Fruit fly (Drosophila melanogaster) whole organism, embryonic: ENCODE measurements around the gene na.
A peak's percentile ranks its signal among the peaks of the same experiment; 100 is the strongest.

Experiments used
- Aef1 ChIP-seq: fragments of 200-800 bp; sonication (Bioruptor generic); IDR thresholded peaks from 3 replicates; pipeline ENCODE4 v1.3.6; 2022; ENCODE audit warnings: missing biosample characterization, missing genetic modification characterization
- Bdp1 ChIP-seq: fragments of 200-800 bp; sonication (Bioruptor generic); optimal IDR thresholded peaks from 3 replicates; lab custom pipeline; 2016; ENCODE audit warnings: missing biosample characterization, missing genetic modification characterization
- CG10321 ChIP-seq: fragments of 200-800 bp; sonication (Bioruptor generic); IDR thresholded peaks from 2 replicates; pipeline ENCODE4 v1.3.6; 2022; ENCODE audit warnings: missing biosample characterization, missing genetic modification characterization
- CG10543 ChIP-seq: fragments of 200-800 bp; sonication (Bioruptor generic); optimal IDR thresholded peaks from 3 replicates; lab custom pipeline; 2017; ENCODE audit warnings: missing biosample characterization, mild to moderate bottlenecking, missing genetic modification characterization, moderate library complexity
- CG10979 ChIP-seq: fragments of 200-800 bp; sonication (Bioruptor generic); optimal IDR thresholded peaks from 2 replicates; lab custom pipeline; 2018; ENCODE audit warnings: missing biosample characterization, mild to moderate bottlenecking, missing genetic modification characterization, moderate library complexity
- CG12155 ChIP-seq: fragments of 200-800 bp; sonication (Bioruptor generic); optimal IDR thresholded peaks from 3 replicates; lab custom pipeline; 2016; ENCODE audit warnings: missing biosample characterization, missing genetic modification characterization
- CG12391 ChIP-seq: fragments of 200-800 bp; sonication (Bioruptor generic); optimal IDR thresholded peaks from 3 replicates; lab custom pipeline; 2018; ENCODE audit warnings: missing biosample characterization, mild to moderate bottlenecking, missing genetic modification characterization, moderate library complexity
- CG14014 ChIP-seq: fragments of 200-800 bp; sonication (Bioruptor generic); IDR thresholded peaks from 2 replicates; pipeline ENCODE4 v1.3.6; 2022; ENCODE audit warnings: missing biosample characterization, missing genetic modification characterization
- CG14441 ChIP-seq: fragments of 200-800 bp; sonication (Bioruptor generic); IDR thresholded peaks from 2 replicates; pipeline ENCODE4 v1.3.6; 2022; ENCODE audit warnings: missing biosample characterization, missing genetic modification characterization
- CG1832 ChIP-seq: fragments of 200-800 bp; sonication (Bioruptor generic); optimal IDR thresholded peaks from 2 replicates; lab custom pipeline; 2017; ENCODE audit warnings: missing biosample characterization, mild to moderate bottlenecking, missing genetic modification characterization, inconsistent platforms
- CG18599 ChIP-seq: fragments of 200-800 bp; sonication (Bioruptor generic); optimal IDR thresholded peaks from 3 replicates; lab custom pipeline; 2017; ENCODE audit warnings: missing biosample characterization, missing genetic modification characterization, mild to moderate bottlenecking, moderate library complexity, missing genetic modification reagents
- CG2120 ChIP-seq: fragments of 200-800 bp; sonication (Bioruptor generic); optimal IDR thresholded peaks from 3 replicates; lab custom pipeline; 2016; ENCODE audit warnings: missing biosample characterization, missing genetic modification characterization
- CG2199 ChIP-seq: fragments of 200-800 bp; sonication (Bioruptor generic); IDR thresholded peaks from 3 replicates; pipeline ENCODE4 v1.3.6; 2022; ENCODE audit warnings: missing biosample characterization, missing genetic modification characterization
- CG2712 ChIP-seq: fragments of 200-800 bp; optimal IDR thresholded peaks from 3 replicates; lab custom pipeline; 2019; ENCODE audit warnings: missing biosample characterization, mild to moderate bottlenecking, missing genetic modification characterization, moderate library complexity
- CG2889 ChIP-seq: fragments of 200-800 bp; sonication (Bioruptor generic); IDR thresholded peaks from 3 replicates; pipeline ENCODE4 v1.3.6; 2022; ENCODE audit warnings: missing biosample characterization, missing genetic modification characterization
- CG31365 ChIP-seq: fragments of 200-800 bp; sonication (Bioruptor generic); optimal IDR thresholded peaks from 2 replicates; lab custom pipeline; 2018; ENCODE audit warnings: missing biosample characterization, mild to moderate bottlenecking, missing genetic modification characterization
- CG31441 ChIP-seq: fragments of 200-800 bp; sonication (Bioruptor generic); IDR thresholded peaks from 2 replicates; pipeline ENCODE4 v1.3.6; 2022; ENCODE audit warnings: missing biosample characterization, missing genetic modification characterization
- CG3995 ChIP-seq: fragments of 200-800 bp; sonication (Bioruptor generic); optimal IDR thresholded peaks from 3 replicates; lab custom pipeline; 2016; ENCODE audit warnings: missing biosample characterization, missing genetic modification characterization
- CG43689 ChIP-seq: fragments of 200-800 bp; sonication (Bioruptor generic); IDR thresholded peaks from 2 replicates; pipeline ENCODE4 v1.3.6; 2022; ENCODE audit warnings: missing biosample characterization, missing genetic modification characterization
- CG6689 ChIP-seq: fragments of 200-800 bp; sonication (Bioruptor generic); IDR thresholded peaks from 2 replicates; pipeline ENCODE4 v1.3.6; 2022; ENCODE audit warnings: missing biosample characterization, missing genetic modification characterization
- CG7839 ChIP-seq: fragments of 200-800 bp; sonication (Bioruptor generic); optimal IDR thresholded peaks from 3 replicates; lab custom pipeline; 2018; ENCODE audit warnings: missing biosample characterization, mild to moderate bottlenecking, missing genetic modification characterization, moderate library complexity
- D19B ChIP-seq: fragments of 200-800 bp; sonication (Bioruptor generic); optimal IDR thresholded peaks from 2 replicates; lab custom pipeline; 2017; ENCODE audit warnings: missing biosample characterization, mild to moderate bottlenecking, missing genetic modification characterization
- Dip2 ChIP-seq: fragments of 200-800 bp; sonication (Bioruptor generic); IDR thresholded peaks from 2 replicates; pipeline ENCODE4 v1.3.6; 2022; ENCODE audit warnings: missing biosample characterization, missing genetic modification characterization
- Dll ChIP-seq: fragments of 200-800 bp; sonication (Bioruptor generic); IDR thresholded peaks from 4 replicates; pipeline ENCODE4 v1.3.6; 2022; ENCODE audit warnings: missing biosample characterization, missing genetic modification characterization; ENCODE audit not compliant: partially characterized antibody
- Eip74EF ChIP-seq, 2 experiments: fragments of 200-800 bp in 1 of 2; fragments of >200 bp in 1 of 2; sonication (Bioruptor generic) in 1 of 2; optimal IDR thresholded peaks; 2 replicates each; lab custom pipeline; 2017 to 2019; ENCODE audit warnings: missing biosample characterization in 2 of 2, missing genetic modification characterization in 2 of 2, mild to moderate bottlenecking in 1 of 2, moderate library complexity in 1 of 2
- Gug ChIP-seq: fragments of 200-800 bp; sonication (Bioruptor generic); IDR thresholded peaks from 4 replicates; pipeline ENCODE4 v1.3.6; 2022; ENCODE audit warnings: missing biosample characterization, missing genetic modification characterization
- H15 ChIP-seq: fragments of 200-800 bp; sonication (Bioruptor generic); IDR thresholded peaks from 3 replicates; pipeline ENCODE4 v1.3.6; 2022; ENCODE audit warnings: missing biosample characterization, missing genetic modification characterization
- HLH3B ChIP-seq: fragments of 200-800 bp; sonication (Bioruptor generic); IDR thresholded peaks from 2 replicates; pipeline ENCODE4 v1.3.6; 2022; ENCODE audit warnings: missing biosample characterization, missing genetic modification characterization
- Lhr ChIP-seq: fragments of 200-800 bp; sonication (Bioruptor generic); optimal IDR thresholded peaks from 3 replicates; lab custom pipeline; 2017; ENCODE audit warnings: mild to moderate bottlenecking, missing biosample characterization, missing genetic modification reagents, missing genetic modification characterization
- Nf-YA ChIP-seq: fragments of 200-800 bp; sonication (Bioruptor generic); IDR thresholded peaks from 2 replicates; pipeline ENCODE4 v1.3.6; 2022; ENCODE audit warnings: missing biosample characterization, missing genetic modification characterization
- Nf-YB ChIP-seq: fragments of 200-800 bp; sonication (Bioruptor generic); optimal IDR thresholded peaks from 3 replicates; lab custom pipeline; 2019; ENCODE audit warnings: missing biosample characterization, mild to moderate bottlenecking, missing genetic modification characterization, moderate library complexity
- PHDP ChIP-seq: fragments of 200-800 bp; sonication (Bioruptor generic); optimal IDR thresholded peaks from 3 replicates; lab custom pipeline; 2018; ENCODE audit warnings: missing biosample characterization, mild to moderate bottlenecking, missing genetic modification characterization, moderate library complexity
- Ravus ChIP-seq: fragments of 200-800 bp; sonication (Bioruptor generic); IDR thresholded peaks from 2 replicates; pipeline ENCODE4 v1.3.6; 2022; ENCODE audit warnings: missing biosample characterization, missing genetic modification characterization
- Sin3A ChIP-seq: fragments of >200 bp; optimal IDR thresholded peaks from 2 replicates; lab custom pipeline; 2018
- Six4 ChIP-seq: fragments of 200-800 bp; sonication (Bioruptor generic); optimal IDR thresholded peaks from 2 replicates; lab custom pipeline; 2016; ENCODE audit warnings: missing biosample characterization, missing genetic modification characterization
- aop ChIP-seq: fragments of 200-800 bp; sonication (Bioruptor generic); IDR thresholded peaks from 2 replicates; pipeline ENCODE4 v1.3.6; 2022; ENCODE audit warnings: missing biosample characterization, missing genetic modification characterization
- cg ChIP-seq: fragments of 200-800 bp; sonication (Bioruptor generic); optimal IDR thresholded peaks from 3 replicates; lab custom pipeline; 2019; ENCODE audit warnings: missing biosample characterization, mild to moderate bottlenecking, missing genetic modification characterization, moderate library complexity
- chinmo ChIP-seq: fragments of 200-800 bp; sonication (Bioruptor generic); IDR thresholded peaks from 4 replicates; pipeline ENCODE4 v1.3.6; 2022; ENCODE audit warnings: missing biosample characterization, missing genetic modification characterization; ENCODE audit not compliant: partially characterized antibody
- nom ChIP-seq: fragments of 200-800 bp; sonication (Bioruptor generic); optimal IDR thresholded peaks from 2 replicates; lab custom pipeline; 2017; ENCODE audit warnings: missing biosample characterization, missing genetic modification characterization, mild to moderate bottlenecking, moderate library complexity, missing genetic modification reagents
- scrt ChIP-seq: fragments of 200-800 bp; sonication (Bioruptor generic); optimal IDR thresholded peaks from 2 replicates; lab custom pipeline; 2018; ENCODE audit warnings: missing biosample characterization, mild to moderate bottlenecking, missing genetic modification characterization, moderate library complexity
- sd ChIP-seq: fragments of 200-800 bp; sonication (Bioruptor generic); optimal IDR thresholded peaks from 3 replicates; lab custom pipeline; 2018; ENCODE audit warnings: missing biosample characterization, mild to moderate bottlenecking, missing genetic modification characterization, moderate library complexity
- seq ChIP-seq: fragments of 200-800 bp; sonication (Bioruptor generic); IDR thresholded peaks from 2 replicates; pipeline ENCODE4 v1.3.6; 2022; ENCODE audit warnings: missing biosample characterization, missing genetic modification characterization
- sqz ChIP-seq: fragments of 200-800 bp; sonication (Bioruptor generic); optimal IDR thresholded peaks from 3 replicates; lab custom pipeline; 2018; ENCODE audit warnings: missing biosample characterization, mild to moderate bottlenecking, missing genetic modification characterization
- sug ChIP-seq: fragments of 200-800 bp; optimal IDR thresholded peaks from 2 replicates; lab custom pipeline; 2019; ENCODE audit warnings: missing biosample characterization, mild to moderate bottlenecking, missing genetic modification characterization, moderate library complexity
- tin ChIP-seq: fragments of 200-800 bp; sonication (Bioruptor generic); optimal IDR thresholded peaks from 3 replicates; lab custom pipeline; 2016; ENCODE audit warnings: missing biosample characterization, missing genetic modification characterization
- ttk ChIP-seq: fragments of 200-800 bp; sonication (Bioruptor generic); IDR thresholded peaks from 2 replicates; pipeline ENCODE4 v2.1.2; 2022; ENCODE audit warnings: missing biosample characterization, missing genetic modification characterization
- twi ChIP-seq: fragments of 200-800 bp; optimal IDR thresholded peaks from 2 replicates; lab custom pipeline; 2019; ENCODE audit warnings: missing biosample characterization, mild to moderate bottlenecking, missing genetic modification characterization, moderate library complexity
- vfl ChIP-seq: fragments of 200-800 bp; sonication (Bioruptor generic); optimal IDR thresholded peaks from 2 replicates; lab custom pipeline; 2016; ENCODE audit warnings: missing biosample characterization, missing genetic modification characterization
- vnd ChIP-seq: fragments of 200-800 bp; sonication (Bioruptor generic); IDR thresholded peaks from 3 replicates; pipeline ENCODE4 v1.3.6; 2022; ENCODE audit warnings: missing biosample characterization, missing genetic modification characterization; ENCODE audit not compliant: partially characterized antibody
- zen2 ChIP-seq: fragments of 200-800 bp; sonication (Bioruptor generic); IDR thresholded peaks from 3 replicates; pipeline ENCODE4 v1.3.6; 2022; ENCODE audit warnings: missing biosample characterization, missing genetic modification characterization; ENCODE audit not compliant: partially characterized antibody

Gene na

dm6 chrX:14247035-14247786 lies 19.0 kb upstream of the na start, which contains the start of gene mud (continued):
- peak; percentile 86 for TF ChIP-seq Dip2 (GFP tag; lab: Robert Waterston, UW)
- TF ChIP-seq CG2889, result no peak
- no peak for TF ChIP-seq CG31441 (GFP tag; lab: Robert Waterston, UW)
- peak; percentile 28; the same call in 1 of the 3 replicates for TF ChIP-seq Aef1 (GFP tag; lab: Robert Waterston, UW)
- no peak for TF ChIP-seq sd (tag; lab: Kevin White, UChicago)
- no peak for TF ChIP-seq sug (tag; lab: Kevin White, UChicago)
- TF ChIP-seq CG2199 (GFP tag; lab: Robert Waterston, UW), result no peak
- TF ChIP-seq vfl (GFP tag; lab: Kevin White, UChicago), result no peak
- no peak; the same call in 3 of the 4 replicates for TF ChIP-seq Gug (GFP tag; lab: Robert Waterston, UW)
- 0 out of 2 replicates have a peak, but pooled peaks have one; percentile 36 for TF ChIP-seq CG6689
- peak; percentile 74 for TF ChIP-seq vnd (GFP tag; lab: Robert Waterston, UW)
- peak; percentile 26 for TF ChIP-seq CG2120 (GFP tag; lab: Kevin White, UChicago)
- TF ChIP-seq zen2, result 0 out of 3 replicates have a peak, but pooled peaks have one; percentile 13
- TF ChIP-seq CG7839 (tag; lab: Kevin White, UChicago), result no peak
- TF ChIP-seq CG31365 (tag; lab: Kevin White, UChicago), result no peak
- TF ChIP-seq scrt (GFP tag; lab: Kevin White, UChicago), result no peak
- TF ChIP-seq seq (GFP tag; lab: Robert Waterston, UW), result no peak
- TF ChIP-seq nom, result no peak
- peak; percentile 6 for TF ChIP-seq tin (GFP tag; lab: Kevin White, UChicago)
- TF ChIP-seq Nf-YA (GFP tag; lab: Robert Waterston, UW), result no peak
- peak; percentile 69 for TF ChIP-seq CG2712 (tag; lab: Kevin White, UChicago)
- TF ChIP-seq CG14014 (GFP tag; lab: Robert Waterston, UW), result no peak
- no peak for TF ChIP-seq CG1832 (GFP tag; lab: Kevin White, UChicago)
- TF ChIP-seq CG14441 (GFP tag; lab: Robert Waterston, UW), result peak; percentile 50; the same call in 1 of the 2 replicates
- TF ChIP-seq CG43689 (GFP tag; lab: Robert Waterston, UW), result no peak
- no peak for TF ChIP-seq CG10321 (GFP tag; lab: Robert Waterston, UW)
- peak; percentile 35 for TF ChIP-seq CG10979 (tag; lab: Kevin White, UChicago)
- TF ChIP-seq Sin3A (lab: Kevin White, UChicago), result peak; percentile 42
- no peak for TF ChIP-seq PHDP (tag; lab: Kevin White, UChicago)
- TF ChIP-seq CG12391 (tag; lab: Kevin White, UChicago), result peak; percentile 58
- TF ChIP-seq HLH3B (GFP tag; lab: Robert Waterston, UW), result no peak
- TF ChIP-seq cg, result no peak
- TF ChIP-seq twi (tag; lab: Kevin White, UChicago), result no peak
- no peak for TF ChIP-seq Eip74EF (GFP tag; optimal IDR thresholded peaks at IDR 0.05; lab: Kevin White, UChicago)
- no peak for TF ChIP-seq Six4 (GFP tag; lab: Kevin White, UChicago)
- TF ChIP-seq Nf-YB, result no peak
- TF ChIP-seq ttk (GFP tag; lab: Robert Waterston, UW), result peak; percentile 29; the same call in 1 of the 2 replicates
- TF ChIP-seq CG12155 (GFP tag; lab: Kevin White, UChicago), result no peak
- TF ChIP-seq CG10543 (GFP tag; lab: Kevin White, UChicago), result no peak
- TF ChIP-seq CG3995 (GFP tag; lab: Kevin White, UChicago), result no peak
- no peak for TF ChIP-seq Ravus (GFP tag; lab: Robert Waterston, UW)
- TF ChIP-seq Dll (GFP tag; lab: Robert Waterston, UW), result peak; percentile 67
- TF ChIP-seq Bdp1 (GFP tag; lab: Kevin White, UChicago), result no peak
- no peak for TF ChIP-seq CG18599 (GFP tag; lab: Kevin White, UChicago)
- no peak for TF ChIP-seq chinmo (GFP tag; lab: Robert Waterston, UW)
- no peak for TF ChIP-seq H15 (GFP tag; lab: Robert Waterston, UW)
- TF ChIP-seq aop (GFP tag; lab: Robert Waterston, UW), result no peak
- no peak for TF ChIP-seq Lhr
- no peak for TF ChIP-seq sqz (GFP tag; lab: Kevin White, UChicago)
- no peak for TF ChIP-seq D19B (GFP tag; lab: Kevin White, UChicago)
